Fruit fly (Drosophila melanogaster): ENCODE data around the gene alpha-Man-IIa.

DNA sequence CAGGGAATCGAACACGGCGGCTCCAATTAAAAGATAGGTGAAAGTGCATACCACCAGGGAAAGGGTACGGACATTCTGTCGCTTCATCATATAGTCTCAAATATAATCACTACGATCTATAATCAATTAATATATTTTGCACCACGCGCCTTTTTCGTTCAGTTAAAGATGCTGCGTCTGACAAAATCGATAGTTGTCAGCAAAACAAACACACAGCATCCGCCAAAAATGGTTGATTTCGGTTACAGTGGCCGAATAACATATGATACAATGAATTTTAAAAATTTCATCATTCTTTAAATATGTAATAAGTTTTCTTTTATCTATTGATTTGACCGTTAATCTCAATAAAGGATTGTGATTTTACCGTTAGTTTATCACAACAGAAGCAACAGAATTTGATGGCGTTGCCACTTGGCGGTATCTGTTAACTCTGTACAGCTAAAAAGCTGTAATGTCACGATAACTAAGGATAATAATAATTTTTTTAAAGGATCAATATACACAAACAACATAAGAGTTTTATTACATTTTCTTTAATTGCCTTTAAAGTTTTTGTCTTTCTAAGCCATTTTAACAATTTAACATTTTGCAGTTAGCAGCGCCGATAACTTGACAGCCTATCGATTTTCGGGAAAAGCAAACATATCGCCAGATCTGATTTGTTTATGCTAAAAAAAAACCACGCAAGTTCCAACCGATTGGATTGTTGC lies at the start of gene alpha-Man-IIa, which contains the start of gene Task7:
- no peak for TF ChIP-seq cic (GFP tag; optimal IDR thresholded peaks at IDR 0.05)
- TF ChIP-seq tj (GFP tag; optimal IDR thresholded peaks at IDR 0.05): no peak
- TF ChIP-seq cnc (optimal IDR thresholded peaks at IDR 0.05): no peak
- TF ChIP-seq Hr96 (GFP tag; optimal IDR thresholded peaks at IDR 0.05): no peak
- no peak for TF ChIP-seq kay (GFP tag; ENCODE audit: borderline replicate concordance)
- no peak for TF ChIP-seq toe (GFP tag; optimal IDR thresholded peaks at IDR 0.05)
- TF ChIP-seq pad (GFP tag; optimal IDR thresholded peaks at IDR 0.05): no peak
- TF ChIP-seq ovo (GFP tag; optimal IDR thresholded peaks at IDR 0.05): peak; percentile 80
